Fruit fly (Drosophila melanogaster) ovary, adult (tissue): ENCODE data around the gene Snx21.

Source experiments
- CG17801 ChIP-seq: fragments of 200-800 bp; optimal IDR thresholded peaks from 2 replicates; lab custom pipeline; 2019; ENCODE audit warnings: missing biosample characterization, mild to moderate bottlenecking, missing genetic modification characterization, moderate library complexity; ENCODE audit not compliant: partially characterized antibody

Gene Snx21

dm6 chr2L:2725374-2725773, 40.1 kb downstream of the Snx21 start, which contains the start of gene CG31689:
TSS of gene CG31689 (plus strand) at chr2L:2725674.
- no peak for TF ChIP-seq CG17801

dm6 chr2L:2724459-2724858, 41.0 kb downstream of the Snx21 start:
- TF ChIP-seq CG17801: no peak

- no peak for TF ChIP-seq CG17801
These were observed 42.4 kb downstream of the Snx21 start for dm6 chr2L:2723100-2723499.

- no peak for TF ChIP-seq CG17801
These were observed 44.1 kb downstream of the Snx21 start for dm6 chr2L:2721317-2721716.

- TF ChIP-seq CG17801: no peak
These were observed 45.1 kb downstream of the Snx21 start for dm6 chr2L:2720368-2720767.
